Fruit fly (Drosophila melanogaster) whole organism, embryonic: ENCODE results near the gene CG32267.

Experiments
- Atf-2 ChIP-seq: fragments of 200-800 bp; sonication (Bioruptor generic); optimal IDR thresholded peaks from 2 replicates; lab custom pipeline; 2016; ENCODE audit warnings: missing biosample characterization, missing genetic modification characterization
- CG10209 ChIP-seq: fragments of 200-800 bp; sonication (Bioruptor generic); optimal IDR thresholded peaks from 3 replicates; lab custom pipeline; 2017; ENCODE audit warnings: missing biosample characterization, mild to moderate bottlenecking, missing genetic modification characterization, missing genetic modification reagents
- CG10431 ChIP-seq: fragments of 200-800 bp; sonication (Bioruptor generic); optimal IDR thresholded peaks from 3 replicates; lab custom pipeline; 2018; ENCODE audit warnings: missing biosample characterization, mild to moderate bottlenecking, missing genetic modification characterization
- CG10979 ChIP-seq: fragments of 200-800 bp; sonication (Bioruptor generic); optimal IDR thresholded peaks from 2 replicates; lab custom pipeline; 2018; ENCODE audit warnings: missing biosample characterization, mild to moderate bottlenecking, missing genetic modification characterization, moderate library complexity
- CG13296 ChIP-seq: fragments of 200-800 bp; sonication (Bioruptor generic); optimal IDR thresholded peaks from 3 replicates; lab custom pipeline; 2018; ENCODE audit warnings: missing biosample characterization, mild to moderate bottlenecking, missing genetic modification characterization
- CG13775 ChIP-seq: fragments of 200-800 bp; sonication (Bioruptor generic); optimal IDR thresholded peaks from 3 replicates; lab custom pipeline; 2017; ENCODE audit warnings: missing biosample characterization, mild to moderate bottlenecking, missing genetic modification characterization
- CG14050 ChIP-seq: fragments of 200-800 bp; sonication (Bioruptor generic); IDR thresholded peaks from 3 replicates; pipeline ENCODE4 v1.3.6; 2022; ENCODE audit warnings: missing biosample characterization, missing genetic modification characterization
- CG15696 ChIP-seq: fragments of 200-800 bp; sonication (Bioruptor generic); optimal IDR thresholded peaks from 2 replicates; lab custom pipeline; 2019; ENCODE audit warnings: missing biosample characterization, mild to moderate bottlenecking, missing genetic modification characterization, moderate library complexity
- CG16779 ChIP-seq: fragments of 200-800 bp; sonication (Bioruptor generic); IDR thresholded peaks from 2 replicates; pipeline ENCODE4 v1.3.6; 2022; ENCODE audit warnings: missing biosample characterization, missing genetic modification characterization
- CG16863 ChIP-seq: fragments of 200-800 bp; sonication (Bioruptor generic); optimal IDR thresholded peaks from 3 replicates; lab custom pipeline; 2016; ENCODE audit warnings: missing biosample characterization, missing genetic modification characterization
- CG17829 ChIP-seq: fragments of 200-800 bp; optimal IDR thresholded peaks from 2 replicates; lab custom pipeline; 2019; ENCODE audit warnings: missing biosample characterization, mild to moderate bottlenecking, missing genetic modification characterization, moderate library complexity
- CG33557 ChIP-seq: fragments of 200-800 bp; sonication (Bioruptor generic); optimal IDR thresholded peaks from 2 replicates; lab custom pipeline; 2019; ENCODE audit warnings: missing biosample characterization, mild to moderate bottlenecking, missing genetic modification characterization, moderate library complexity
- CG3847 ChIP-seq: fragments of 200-800 bp; sonication (Bioruptor generic); IDR thresholded peaks from 2 replicates; pipeline ENCODE4 v1.3.6; 2022; ENCODE audit warnings: missing biosample characterization, missing genetic modification characterization
- CG6654 ChIP-seq: fragments of 200-800 bp; sonication (Bioruptor generic); optimal IDR thresholded peaks from 2 replicates; lab custom pipeline; 2017; ENCODE audit warnings: missing biosample characterization, mild to moderate bottlenecking, missing genetic modification characterization
- CG6854 ChIP-seq: fragments of 200-800 bp; sonication (Bioruptor generic); optimal IDR thresholded peaks from 3 replicates; lab custom pipeline; 2017; ENCODE audit warnings: missing biosample characterization, mild to moderate bottlenecking, missing genetic modification characterization
- CG8359 ChIP-seq: fragments of 200-800 bp; sonication (Bioruptor generic); optimal IDR thresholded peaks from 2 replicates; lab custom pipeline; 2017; ENCODE audit warnings: missing biosample characterization, mild to moderate bottlenecking, missing genetic modification characterization, borderline replicate concordance
- CG8478 ChIP-seq: fragments of >200 bp; optimal IDR thresholded peaks from 2 replicates; lab custom pipeline; 2018
- CG9797 ChIP-seq: fragments of 200-800 bp; sonication (Bioruptor generic); optimal IDR thresholded peaks from 3 replicates; lab custom pipeline; 2018; ENCODE audit warnings: missing biosample characterization, mild to moderate bottlenecking, missing genetic modification characterization
- Dad ChIP-seq: fragments of 200-800 bp; sonication (Bioruptor generic); optimal IDR thresholded peaks from 3 replicates; lab custom pipeline; 2016; ENCODE audit warnings: missing biosample characterization, missing genetic modification characterization
- Doc2 ChIP-seq: fragments of 200-800 bp; sonication (Bioruptor generic); IDR thresholded peaks from 2 replicates; pipeline ENCODE4 v1.3.6; 2022; ENCODE audit warnings: missing biosample characterization, missing genetic modification characterization
- Gug ChIP-seq: fragments of 200-800 bp; sonication (Bioruptor generic); IDR thresholded peaks from 4 replicates; pipeline ENCODE4 v1.3.6; 2022; ENCODE audit warnings: missing biosample characterization, missing genetic modification characterization
- Hey ChIP-seq: fragments of 200-800 bp; sonication (Bioruptor generic); optimal IDR thresholded peaks from 3 replicates; lab custom pipeline; 2018; ENCODE audit warnings: missing biosample characterization, mild to moderate bottlenecking, missing genetic modification characterization
- Lhr ChIP-seq: fragments of 200-800 bp; sonication (Bioruptor generic); optimal IDR thresholded peaks from 3 replicates; lab custom pipeline; 2017; ENCODE audit warnings: mild to moderate bottlenecking, missing biosample characterization, missing genetic modification reagents, missing genetic modification characterization
- NfI ChIP-seq: fragments of 200-800 bp; sonication (Bioruptor generic); optimal IDR thresholded peaks from 3 replicates; lab custom pipeline; 2018; ENCODE audit warnings: missing biosample characterization, mild to moderate bottlenecking, missing genetic modification characterization, moderate library complexity
- Opbp ChIP-seq: fragments of 200-800 bp; sonication (Bioruptor generic); IDR thresholded peaks from 3 replicates; pipeline ENCODE4 v1.3.6; 2022; ENCODE audit warnings: missing biosample characterization, missing genetic modification characterization; ENCODE audit not compliant: partially characterized antibody
- Poxn ChIP-seq: fragments of 200-800 bp; sonication (Bioruptor generic); IDR thresholded peaks from 2 replicates; pipeline ENCODE4 v1.3.6; 2022; ENCODE audit warnings: missing biosample characterization, missing genetic modification characterization
- Ravus ChIP-seq: fragments of 200-800 bp; sonication (Bioruptor generic); IDR thresholded peaks from 2 replicates; pipeline ENCODE4 v1.3.6; 2022; ENCODE audit warnings: missing biosample characterization, missing genetic modification characterization
- Scr ChIP-seq: fragments of 200-800 bp; sonication (Bioruptor generic); IDR thresholded peaks from 2 replicates; pipeline ENCODE4 v1.3.6; 2022; ENCODE audit warnings: missing biosample characterization, missing genetic modification characterization; ENCODE audit not compliant: partially characterized antibody
- Sox100B ChIP-seq: fragments of 200-800 bp; sonication (Bioruptor generic); optimal IDR thresholded peaks from 3 replicates; lab custom pipeline; 2018; ENCODE audit warnings: missing biosample characterization, mild to moderate bottlenecking, missing genetic modification characterization
- Tbp ChIP-seq: fragments of >200 bp; optimal IDR thresholded peaks from 2 replicates; lab custom pipeline; 2018; ENCODE audit warnings: missing biosample characterization, missing genetic modification characterization
- ara ChIP-seq: fragments of 200-800 bp; sonication (Bioruptor generic); IDR thresholded peaks from 2 replicates; pipeline ENCODE4 v1.3.6; 2022; ENCODE audit warnings: missing biosample characterization, missing genetic modification characterization
- ase ChIP-seq: fragments of 200-800 bp; sonication (Bioruptor generic); IDR thresholded peaks from 3 replicates; pipeline ENCODE4 v1.3.6; 2022; ENCODE audit warnings: missing biosample characterization, missing genetic modification characterization
- bab2 ChIP-seq: fragments of 200-800 bp; sonication (Bioruptor generic); optimal IDR thresholded peaks from 2 replicates; lab custom pipeline; 2016; ENCODE audit warnings: missing biosample characterization, missing genetic modification characterization
- croc ChIP-seq: fragments of 200-800 bp; sonication (Bioruptor generic); conservative IDR thresholded peaks from 3 replicates; pipeline ENCODE4 v1.3.6; 2022; ENCODE audit warnings: missing biosample characterization, missing genetic modification characterization
- da ChIP-seq: fragments of 200-800 bp; sonication (Bioruptor generic); optimal IDR thresholded peaks from 2 replicates; lab custom pipeline; 2016; ENCODE audit warnings: missing biosample characterization, missing genetic modification characterization
- dan ChIP-seq: fragments of 200-800 bp; sonication (Bioruptor generic); IDR thresholded peaks from 2 replicates; pipeline ENCODE4 v1.3.6; 2022; ENCODE audit warnings: missing biosample characterization, missing genetic modification characterization
- fru ChIP-seq: fragments of >200 bp; optimal IDR thresholded peaks from 2 replicates; lab custom pipeline; 2017
- gem ChIP-seq: fragments of 200-800 bp; sonication (Bioruptor generic); optimal IDR thresholded peaks from 2 replicates; lab custom pipeline; 2019; ENCODE audit warnings: missing biosample characterization, mild to moderate bottlenecking, missing genetic modification characterization, moderate library complexity
- grn ChIP-seq: fragments of 200-800 bp; sonication (Bioruptor generic); optimal IDR thresholded peaks from 3 replicates; lab custom pipeline; 2017; ENCODE audit warnings: missing biosample characterization, missing genetic modification characterization
- gsb ChIP-seq: fragments of 200-800 bp; sonication (Bioruptor generic); IDR thresholded peaks from 2 replicates; pipeline ENCODE4 v1.3.6; 2022; ENCODE audit warnings: missing biosample characterization, missing genetic modification characterization
- hth ChIP-seq: fragments of >200 bp; optimal IDR thresholded peaks from 2 replicates; lab custom pipeline; 2017; ENCODE audit warnings: inconsistent platforms
- knrl ChIP-seq: fragments of 200-800 bp; sonication (Bioruptor generic); IDR thresholded peaks from 3 replicates; pipeline ENCODE4 v1.3.6; 2022; ENCODE audit warnings: missing biosample characterization, missing genetic modification characterization; ENCODE audit not compliant: partially characterized antibody
- mirr ChIP-seq: fragments of 200-800 bp; sonication (Bioruptor generic); optimal IDR thresholded peaks from 3 replicates; lab custom pipeline; 2018; ENCODE audit warnings: missing biosample characterization, mild to moderate bottlenecking, missing genetic modification characterization
- pfk ChIP-seq: fragments of 200-800 bp; sonication (Bioruptor generic); optimal IDR thresholded peaks from 2 replicates; lab custom pipeline; 2018; ENCODE audit warnings: missing biosample characterization, mild to moderate bottlenecking, missing genetic modification characterization, moderate library complexity
- phol ChIP-seq: fragments of 200-800 bp; sonication (Bioruptor generic); optimal IDR thresholded peaks from 3 replicates; lab custom pipeline; 2018; ENCODE audit warnings: missing biosample characterization, mild to moderate bottlenecking, missing genetic modification characterization, moderate library complexity
- prd ChIP-seq, 3 experiments: fragments of >200 bp in 2 of 3; fragments of 200-800 bp in 1 of 3; sonication (Bioruptor generic) in 1 of 3; optimal IDR thresholded peaks in 2 of 3; IDR thresholded peaks in 1 of 3; 2 replicates in 2 of 3; 3 replicates in 1 of 3; pipeline versions ENCODE4 v1.3.6 to Lab custom; 2017 to 2022; ENCODE audit warnings: missing biosample characterization in 1 of 3, missing genetic modification characterization in 1 of 3
- run ChIP-seq: fragments of 200-800 bp; sonication (Bioruptor generic); optimal IDR thresholded peaks from 3 replicates; lab custom pipeline; 2018; ENCODE audit warnings: missing biosample characterization, mild to moderate bottlenecking, missing genetic modification characterization
- sens-2 ChIP-seq: fragments of 200-800 bp; sonication (Bioruptor generic); IDR thresholded peaks from 2 replicates; pipeline ENCODE4 v1.3.6; 2022; ENCODE audit warnings: missing biosample characterization, missing genetic modification characterization
- sob ChIP-seq: fragments of 200-800 bp; sonication (Bioruptor generic); IDR thresholded peaks from 2 replicates; pipeline ENCODE4 v1.3.6; 2022; ENCODE audit warnings: missing biosample characterization, missing genetic modification characterization
- wdn ChIP-seq: fragments of 200-800 bp; sonication (Bioruptor generic); IDR thresholded peaks from 2 replicates; pipeline ENCODE4 v1.3.6; 2022; ENCODE audit warnings: missing biosample characterization, missing genetic modification characterization
- zen ChIP-seq: fragments of 200-800 bp; sonication (Bioruptor generic); optimal IDR thresholded peaks from 3 replicates; lab custom pipeline; 2018; ENCODE audit warnings: missing biosample characterization, mild to moderate bottlenecking, missing genetic modification characterization, moderate library complexity

CG32267 gene

DNA sequence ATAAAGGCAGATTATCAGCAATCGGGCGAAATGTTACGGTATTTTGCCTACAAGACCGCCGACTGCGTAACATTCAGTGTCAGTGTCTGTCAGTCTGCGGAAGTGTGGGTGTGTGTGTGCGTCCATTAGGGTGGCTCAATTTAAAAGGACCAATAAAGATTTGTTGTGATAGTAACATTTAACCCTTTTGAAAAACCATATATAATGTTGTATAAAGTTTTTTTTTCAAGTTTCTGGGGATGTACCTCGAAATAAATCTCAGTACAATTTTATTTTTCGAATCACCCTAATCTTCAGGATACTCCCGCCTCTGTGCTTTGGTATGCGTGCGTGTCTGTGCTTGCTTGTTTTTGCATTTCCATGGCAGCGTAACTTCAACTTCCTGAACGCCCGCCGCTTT lies 873 bp upstream of the CG32267 start (continued):
- TF ChIP-seq ase (GFP tag; lab: Robert Waterston, UW), result peak; percentile 41; the same call in 1 of the 3 replicates
- no peak for TF ChIP-seq pfk (GFP tag; lab: Kevin White, UChicago)
- peak; percentile 56 for TF ChIP-seq Sox100B (GFP tag; lab: Kevin White, UChicago)
- TF ChIP-seq croc (GFP tag; lab: Robert Waterston, UW), result no peak
- TF ChIP-seq CG3847 (GFP tag; lab: Robert Waterston, UW), result peak; percentile 56
- no peak for TF ChIP-seq hth (lab: Kevin White, UChicago)
- TF ChIP-seq CG10431, result peak; percentile 12
- peak; percentile 27; the same call in 1 of the 2 replicates for TF ChIP-seq ara (GFP tag; lab: Robert Waterston, UW)
- peak; percentile 73 for TF ChIP-seq NfI (GFP tag; lab: Kevin White, UChicago)
- peak; percentile 44 for TF ChIP-seq mirr
- TF ChIP-seq Hey (tag; lab: Kevin White, UChicago), result peak; percentile 48
- peak; percentile 44 for TF ChIP-seq bab2
- peak; percentile 24 for TF ChIP-seq CG15696
- no peak for TF ChIP-seq fru (lab: Kevin White, UChicago)
- TF ChIP-seq da (GFP tag; lab: Kevin White, UChicago), result no peak
- TF ChIP-seq Atf-2, result peak; percentile 15
- TF ChIP-seq Gug (GFP tag; lab: Robert Waterston, UW), result peak; percentile 22; the same call in 1 of the 4 replicates
- no peak for TF ChIP-seq Doc2
- peak; percentile 20 for TF ChIP-seq run (tag; lab: Kevin White, UChicago)
- no peak for TF ChIP-seq Scr (GFP tag; lab: Robert Waterston, UW)
- peak; percentile 57; the same call in 1 of the 2 replicates for TF ChIP-seq gsb (GFP tag; lab: Robert Waterston, UW)
- TF ChIP-seq dan (GFP tag; lab: Robert Waterston, UW), result no peak
- TF ChIP-seq sens-2 (GFP tag; lab: Robert Waterston, UW), result no peak
- peak; percentile 47 for TF ChIP-seq CG13775 (GFP tag; lab: Kevin White, UChicago)
- TF ChIP-seq gem (tag; lab: Kevin White, UChicago), result peak; percentile 79
- no peak for TF ChIP-seq knrl
- TF ChIP-seq prd (optimal IDR thresholded peaks at IDR 0.05; lab: Kevin White, UChicago), result no peak
- peak; percentile 44; the same call in 1 of the 3 replicates for TF ChIP-seq prd (GFP tag; IDR thresholded peaks at IDR 0.05; lab: Robert Waterston, UW)
- TF ChIP-seq CG16779, result peak; percentile 81
- TF ChIP-seq Lhr (GFP tag; lab: Kevin White, UChicago), result no peak
- peak; percentile 1 for TF ChIP-seq grn (GFP tag; lab: Kevin White, UChicago)
- TF ChIP-seq Poxn (GFP tag; lab: Robert Waterston, UW), result no peak
- peak; percentile 11 for TF ChIP-seq CG8359 (GFP tag; lab: Kevin White, UChicago)
- TF ChIP-seq CG6654, result peak; percentile 20
- peak; percentile 22 for TF ChIP-seq zen (tag; lab: Kevin White, UChicago)
- peak; percentile 68 for TF ChIP-seq CG10209 (GFP tag; lab: Kevin White, UChicago)
- no peak for TF ChIP-seq Tbp (GFP tag; lab: Kevin White, UChicago)
- TF ChIP-seq CG13296 (GFP tag; lab: Kevin White, UChicago), result peak; percentile 86
- no peak for TF ChIP-seq CG8478 (lab: Kevin White, UChicago)
- peak; percentile 85 for TF ChIP-seq wdn (GFP tag; lab: Robert Waterston, UW)
- peak; percentile 57; the same call in 2 of the 3 replicates for TF ChIP-seq CG14050 (GFP tag; lab: Robert Waterston, UW)
- TF ChIP-seq CG9797 (GFP tag; lab: Kevin White, UChicago), result no peak
- TF ChIP-seq sob (GFP tag; lab: Robert Waterston, UW), result peak; percentile 71
- no peak for TF ChIP-seq Opbp (GFP tag; lab: Robert Waterston, UW)
- peak; percentile 43 for TF ChIP-seq phol (tag; lab: Kevin White, UChicago)
- peak; percentile 44 for TF ChIP-seq Dad (GFP tag; lab: Kevin White, UChicago)
- peak; percentile 85 for TF ChIP-seq CG6854 (GFP tag; lab: Kevin White, UChicago)
- TF ChIP-seq CG10979 (tag; lab: Kevin White, UChicago), result peak; percentile 48
- TF ChIP-seq Ravus, result no peak; the same call in 1 of the 2 replicates
- TF ChIP-seq CG33557 (GFP tag; lab: Kevin White, UChicago), result no peak
- TF ChIP-seq CG17829, result peak; percentile 55
- TF ChIP-seq CG16863 (GFP tag; lab: Kevin White, UChicago), result peak; percentile 65
